Worm (Caenorhabditis elegans) whole organism, L2 larva: ENCODE measurements around the gene srz-18.

Experiments used
- C34F6.9 ChIP-seq: fragments of 150-350 bp; optimal IDR thresholded peaks from 2 replicates; lab custom pipeline; 2014; ENCODE audit warnings: missing biosample characterization, missing genetic modification characterization
- F13H6.1 ChIP-seq: sonication (generic microtip); optimal IDR thresholded peaks from 2 replicates; lab custom pipeline; 2016; ENCODE audit warnings: missing genetic modification characterization, missing compliant biosample characterization
- R02D3.7 ChIP-seq: fragments of 150-350 bp; optimal IDR thresholded peaks from 2 replicates; lab custom pipeline; 2014; ENCODE audit warnings: missing biosample characterization, missing genetic modification characterization
- Y55F3AM.14 ChIP-seq: fragments of 200-800 bp; sonication (Bioruptor generic); optimal IDR thresholded peaks from 2 replicates; lab custom pipeline; 2018; ENCODE audit warnings: mild to moderate bottlenecking, missing genetic modification characterization, missing compliant biosample characterization
- alr-1 ChIP-seq: fragments of 150-350 bp; optimal IDR thresholded peaks from 2 replicates; lab custom pipeline; 2014; ENCODE audit warnings: missing biosample characterization, missing genetic modification characterization
- aly-2 ChIP-seq: fragments of 150-350 bp; optimal IDR thresholded peaks from 2 replicates; lab custom pipeline; 2014; ENCODE audit warnings: missing biosample characterization, missing genetic modification characterization
- blmp-1 ChIP-seq: sonication (generic microtip); optimal IDR thresholded peaks from 2 replicates; lab custom pipeline; 2017; ENCODE audit warnings: missing genetic modification characterization, mild to moderate bottlenecking, missing compliant biosample characterization, antibody characterized with exemption, moderate library complexity; ENCODE audit not compliant: insufficient read depth
- ceh-16 ChIP-seq: fragments of 150-350 bp; optimal IDR thresholded peaks from 2 replicates; lab custom pipeline; 2014; ENCODE audit warnings: missing biosample characterization, missing genetic modification characterization
- ceh-82 ChIP-seq: fragments of 150-350 bp; optimal IDR thresholded peaks from 2 replicates; lab custom pipeline; 2014; ENCODE audit warnings: missing biosample characterization, missing genetic modification characterization
- crh-2 ChIP-seq: sonication (generic microtip); optimal IDR thresholded peaks from 2 replicates; lab custom pipeline; 2017; ENCODE audit warnings: missing biosample characterization, missing genetic modification characterization
- dmd-4 ChIP-seq: sonication (generic microtip); optimal IDR thresholded peaks from 2 replicates; lab custom pipeline; 2017; ENCODE audit warnings: missing biosample characterization, missing genetic modification characterization
- egl-27 ChIP-seq: sonication (generic microtip); optimal IDR thresholded peaks from 3 replicates; lab custom pipeline; 2017; ENCODE audit warnings: missing biosample characterization, missing genetic modification reagents, missing genetic modification characterization
- elt-1 ChIP-seq: fragments of 150-350 bp; optimal IDR thresholded peaks from 2 replicates; lab custom pipeline; 2014; ENCODE audit warnings: missing biosample characterization, missing genetic modification characterization
- elt-3 ChIP-seq: sonication (generic microtip); optimal IDR thresholded peaks from 2 replicates; lab custom pipeline; 2017; ENCODE audit warnings: missing biosample characterization, missing genetic modification characterization
- fos-1 ChIP-seq: fragments of 150-350 bp; optimal IDR thresholded peaks from 2 replicates; lab custom pipeline; 2014; ENCODE audit warnings: missing biosample characterization, missing genetic modification characterization
- gmeb-1 ChIP-seq: fragments of 150-350 bp; optimal IDR thresholded peaks from 2 replicates; lab custom pipeline; 2014; ENCODE audit warnings: missing biosample characterization, missing genetic modification characterization
- lin-11 ChIP-seq: fragments of 150-350 bp; sonication (generic microtip); optimal IDR thresholded peaks from 2 replicates; lab custom pipeline; 2014; ENCODE audit warnings: missing biosample characterization, missing genetic modification characterization, inconsistent platforms, mixed read lengths
- lin-13 ChIP-seq: fragments of 150-350 bp; optimal IDR thresholded peaks from 2 replicates; lab custom pipeline; 2014; ENCODE audit warnings: missing biosample characterization, missing genetic modification reagents, missing genetic modification characterization
- lin-39 ChIP-seq: fragments of 150-350 bp; optimal IDR thresholded peaks from 2 replicates; lab custom pipeline; 2014; ENCODE audit warnings: missing biosample characterization, missing genetic modification reagents, missing genetic modification characterization
- lsy-2 ChIP-seq, 2 experiments: fragments of 150-350 bp in 1 of 2; sonication (generic microtip) in 1 of 2; optimal IDR thresholded peaks; 2 replicates each; lab custom pipeline; 2014 to 2017; ENCODE audit warnings: missing biosample characterization in 2 of 2, missing genetic modification characterization in 2 of 2
- mab-5 ChIP-seq: fragments of 150-350 bp; optimal IDR thresholded peaks from 2 replicates; lab custom pipeline; 2014; ENCODE audit warnings: missing biosample characterization, missing genetic modification characterization
- mbf-1 ChIP-seq: sonication (generic microtip); optimal IDR thresholded peaks from 2 replicates; lab custom pipeline; 2017; ENCODE audit warnings: missing biosample characterization, missing genetic modification characterization
- mdl-1 ChIP-seq, 2 experiments: fragments of 150-350 bp in 1 of 2; sonication (generic microtip) in 1 of 2; optimal IDR thresholded peaks; 2 replicates each; lab custom pipeline; 2017; ENCODE audit warnings: missing biosample characterization in 2 of 2, missing genetic modification characterization in 2 of 2
- nhr-10 ChIP-seq: sonication (generic microtip); optimal IDR thresholded peaks from 2 replicates; lab custom pipeline; 2017; ENCODE audit warnings: missing biosample characterization, missing genetic modification characterization
- nhr-11 ChIP-seq: fragments of 150-350 bp; optimal IDR thresholded peaks from 2 replicates; lab custom pipeline; 2014; ENCODE audit warnings: missing biosample characterization, missing genetic modification characterization
- nhr-12 ChIP-seq: fragments of 150-350 bp; optimal IDR thresholded peaks from 2 replicates; lab custom pipeline; 2014; ENCODE audit warnings: missing biosample characterization, missing genetic modification characterization
- nhr-129 ChIP-seq: fragments of 150-350 bp; optimal IDR thresholded peaks from 2 replicates; lab custom pipeline; 2014; ENCODE audit warnings: missing biosample characterization, missing genetic modification characterization
- nhr-21 ChIP-seq: fragments of 150-350 bp; optimal IDR thresholded peaks from 2 replicates; lab custom pipeline; 2014; ENCODE audit warnings: missing biosample characterization, missing genetic modification characterization
- nhr-23 ChIP-seq: fragments of 150-350 bp; optimal IDR thresholded peaks from 2 replicates; lab custom pipeline; 2014; ENCODE audit warnings: missing biosample characterization, missing genetic modification reagents, missing genetic modification characterization
- nhr-237 ChIP-seq: fragments of 150-350 bp; optimal IDR thresholded peaks from 2 replicates; lab custom pipeline; 2014; ENCODE audit warnings: missing biosample characterization, missing genetic modification characterization
- nhr-25 ChIP-seq: fragments of 150-350 bp; sonication (generic microtip); optimal IDR thresholded peaks from 3 replicates; lab custom pipeline; 2014; ENCODE audit warnings: missing biosample characterization, missing genetic modification characterization
- nhr-6 ChIP-seq: fragments of 150-350 bp; optimal IDR thresholded peaks from 2 replicates; lab custom pipeline; 2014; ENCODE audit warnings: missing biosample characterization, missing genetic modification characterization
- peb-1 ChIP-seq: fragments of 150-350 bp; optimal IDR thresholded peaks from 2 replicates; lab custom pipeline; 2014; ENCODE audit warnings: missing biosample characterization, missing genetic modification characterization
- sem-4 ChIP-seq: fragments of 150-350 bp; optimal IDR thresholded peaks from 2 replicates; lab custom pipeline; 2014; ENCODE audit warnings: missing biosample characterization, missing genetic modification reagents, missing genetic modification characterization
- skn-1 ChIP-seq: sonication (generic microtip); optimal IDR thresholded peaks from 2 replicates; lab custom pipeline; 2017; ENCODE audit warnings: missing biosample characterization, missing genetic modification characterization
- sma-3 ChIP-seq: sonication (generic microtip); optimal IDR thresholded peaks from 2 replicates; lab custom pipeline; 2016; ENCODE audit warnings: missing genetic modification reagents, missing genetic modification characterization, missing compliant biosample characterization
- sma-9 ChIP-seq, 2 experiments: fragments of 150-350 bp in 1 of 2; sonication (generic microtip) in 1 of 2; optimal IDR thresholded peaks; 2 replicates each; lab custom pipeline; 2014 to 2016; ENCODE audit warnings: missing genetic modification characterization in 2 of 2, mild to moderate bottlenecking in 1 of 2, missing biosample characterization in 1 of 2, missing compliant biosample characterization in 1 of 2, missing genetic modification reagents in 1 of 2, moderate library complexity in 1 of 2
- snpc-4 ChIP-seq: fragments of 150-350 bp; optimal IDR thresholded peaks from 2 replicates; lab custom pipeline; 2014; ENCODE audit warnings: missing biosample characterization, missing genetic modification characterization
- unc-39 ChIP-seq: fragments of 150-350 bp; optimal IDR thresholded peaks from 2 replicates; lab custom pipeline; 2014; ENCODE audit warnings: missing biosample characterization, missing genetic modification characterization
- unc-55 ChIP-seq: fragments of 150-350 bp; sonication (generic microtip); optimal IDR thresholded peaks from 3 replicates; lab custom pipeline; 2014; ENCODE audit warnings: missing biosample characterization, missing genetic modification reagents, missing genetic modification characterization
- zag-1 ChIP-seq: fragments of 150-350 bp; optimal IDR thresholded peaks from 2 replicates; lab custom pipeline; 2014; ENCODE audit warnings: missing biosample characterization, missing genetic modification characterization
- ztf-1 ChIP-seq: fragments of 200-800 bp; sonication (Bioruptor generic); conservative IDR thresholded peaks from 2 replicates; pipeline ENCODE4 v1.3.6; 2022; ENCODE audit warnings: missing genetic modification characterization, missing compliant biosample characterization
- ztf-11 ChIP-seq: sonication (generic microtip); optimal IDR thresholded peaks from 2 replicates; lab custom pipeline; 2017; ENCODE audit warnings: missing biosample characterization, missing genetic modification characterization
- ztf-4 ChIP-seq: fragments of 150-350 bp; optimal IDR thresholded peaks from 2 replicates; lab custom pipeline; 2014; ENCODE audit warnings: missing biosample characterization, missing genetic modification characterization

Gene srz-18

DNA sequence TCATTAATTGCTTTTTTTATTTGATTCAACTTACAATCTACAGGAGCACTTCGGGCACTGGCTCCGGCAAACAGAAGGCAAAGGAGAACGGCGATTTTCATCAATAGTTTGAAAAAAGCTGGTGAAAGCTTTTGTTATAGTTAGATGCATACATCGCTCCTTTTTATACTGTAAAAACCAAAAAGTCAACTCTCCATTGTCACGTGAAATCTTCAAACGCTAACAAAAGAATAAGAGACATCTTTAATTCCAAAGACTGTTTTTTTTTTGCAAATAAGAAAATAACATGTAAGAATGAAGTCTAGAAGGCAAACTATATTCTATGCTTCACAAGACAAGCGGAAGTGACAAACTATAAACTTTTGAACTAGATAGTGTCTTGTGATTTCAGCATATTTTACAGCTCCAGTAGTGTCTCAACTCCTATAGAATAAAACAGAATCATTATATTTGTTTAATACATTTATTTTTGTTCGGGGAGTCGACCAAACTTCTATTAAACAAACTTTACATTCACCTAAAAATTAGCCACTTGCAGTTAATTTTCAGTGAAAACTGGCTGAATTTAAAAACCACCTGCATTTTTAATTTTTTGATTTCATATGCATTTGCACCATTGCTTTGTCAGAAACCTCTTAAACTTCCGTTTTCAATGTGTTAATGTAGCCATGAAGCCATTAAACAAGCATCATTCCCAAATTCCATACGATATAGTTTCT lies at the start of gene srz-18, which contains the start of gene F46B3.9:
TSS of gene srz-18 (plus strand) at position 669 of the 719 bp plus-strand sequence.
TSS of gene F46B3.9 (minus strand) at position 101 of the 719 bp plus-strand sequence.
- no peak for TF ChIP-seq fos-1 (tag; lab: Kevin White, UChicago)
- no peak for TF ChIP-seq nhr-21 (tag; lab: Kevin White, UChicago)
- TF ChIP-seq Y55F3AM.14 (GFP tag; lab: Kevin White, UChicago): no peak
- no peak for TF ChIP-seq nhr-25 (tag; lab: Kevin White, UChicago)
- TF ChIP-seq alr-1 (tag; lab: Kevin White, UChicago): no peak
- no peak for TF ChIP-seq lin-11
- TF ChIP-seq R02D3.7: no peak
- TF ChIP-seq C34F6.9 (tag; lab: Kevin White, UChicago): no peak
- no peak for TF ChIP-seq mdl-1 (tag; optimal IDR thresholded peaks at IDR 0.05; lab: Kevin White, UChicago)
- no peak for TF ChIP-seq ceh-16
- TF ChIP-seq aly-2 (tag; lab: Kevin White, UChicago): no peak
- no peak for TF ChIP-seq sma-3 (GFP tag; lab: Kevin White, UChicago)
- TF ChIP-seq nhr-129 (tag; lab: Kevin White, UChicago): no peak
- TF ChIP-seq ceh-82 (tag; lab: Kevin White, UChicago): no peak
- TF ChIP-seq sem-4 (tag; lab: Kevin White, UChicago): no peak
- TF ChIP-seq skn-1 (tag; lab: Kevin White, UChicago): no peak
- TF ChIP-seq nhr-23: no peak

DNA sequence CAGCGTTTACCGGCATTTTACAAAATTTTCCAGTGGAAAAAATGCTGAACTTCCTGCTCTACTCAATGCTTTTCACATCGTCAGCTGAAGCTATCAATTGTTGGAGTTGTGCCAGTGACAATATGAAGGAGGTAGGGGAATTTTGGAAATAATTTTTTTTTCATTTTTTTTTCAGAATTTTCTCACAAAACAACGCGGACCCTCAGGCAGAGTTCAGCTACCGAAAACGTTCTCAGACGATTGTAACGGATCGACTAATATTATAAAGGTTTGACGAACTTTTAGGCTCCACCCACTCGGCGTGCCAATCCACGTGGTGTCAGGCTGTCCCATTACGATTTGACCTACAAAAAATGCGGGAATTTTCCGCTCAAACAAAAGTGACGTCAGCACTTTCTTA lies 47.0 kb upstream of the srz-18 start, which contains the start of gene F26F2.8:
TSS of gene F26F2.8 (plus strand) at position 13 of the 400 bp plus-strand sequence.
- TF ChIP-seq egl-27: no peak
- no peak for TF ChIP-seq nhr-11 (tag; lab: Kevin White, UChicago)
- no peak for TF ChIP-seq elt-3 (tag; lab: Kevin White, UChicago)
- no peak for TF ChIP-seq zag-1 (tag; lab: Kevin White, UChicago)
- TF ChIP-seq fos-1 (tag; lab: Kevin White, UChicago): no peak
- TF ChIP-seq unc-39: no peak
- TF ChIP-seq mdl-1 (tag; optimal IDR thresholded peaks at IDR 0.05; lab: Kevin White, UChicago): no peak
- no peak for TF ChIP-seq mab-5 (tag; lab: Kevin White, UChicago)
- no peak for TF ChIP-seq aly-2 (tag; lab: Kevin White, UChicago)
- no peak for TF ChIP-seq gmeb-1 (tag; lab: Kevin White, UChicago)

DNA sequence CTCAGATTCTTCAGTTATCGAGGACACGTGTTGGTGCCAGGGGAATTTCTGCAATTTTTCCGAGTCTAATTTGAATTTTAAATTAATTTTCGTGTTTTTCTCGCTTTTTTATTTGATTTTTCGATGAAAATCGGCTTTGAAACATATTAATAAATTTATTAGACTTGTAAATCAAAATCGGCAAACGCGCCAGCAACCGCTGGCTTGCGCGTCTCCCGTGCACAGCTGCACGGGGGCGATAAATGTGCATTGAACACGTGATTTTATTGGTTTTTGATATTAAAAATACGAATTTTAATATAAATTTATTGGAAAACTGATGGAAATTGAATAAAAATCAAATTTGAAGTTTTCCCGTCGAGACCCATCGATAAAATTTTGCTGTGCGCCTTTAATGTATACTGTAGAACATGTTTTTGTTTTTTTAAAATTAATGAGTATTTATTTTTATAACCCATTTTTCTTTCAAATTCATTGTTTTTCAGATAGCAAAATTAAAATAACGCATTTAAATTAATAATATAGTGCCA lies 45.9 kb upstream of the srz-18 start, which contains the start of gene F26F2.7:
TSS of gene F26F2.7 (plus strand) at position 480 of the 530 bp plus-strand sequence.
- TF ChIP-seq aly-2 (tag; lab: Kevin White, UChicago) (no peak), nhr-129 (tag; lab: Kevin White, UChicago) (no peak), lin-13 (GFP tag; lab: Kevin White, UChicago) (peak; percentile 85), zag-1 (tag; lab: Kevin White, UChicago) (peak; percentile 34), nhr-25 (tag; lab: Kevin White, UChicago) (no peak), nhr-6 (no peak), unc-39 (no peak), lin-11 (peak; percentile 75), fos-1 (tag; lab: Kevin White, UChicago) (peak; percentile 45), alr-1 (tag; lab: Kevin White, UChicago) (no peak), nhr-237 (tag; lab: Kevin White, UChicago) (no peak), nhr-12 (tag; lab: Kevin White, UChicago) (no peak), mbf-1 (tag; lab: Kevin White, UChicago) (no peak), nhr-10 (tag; lab: Kevin White, UChicago) (no peak), gmeb-1 (tag; lab: Kevin White, UChicago) (peak; percentile 80), crh-2 (peak; percentile 88), skn-1 (tag; lab: Kevin White, UChicago) (no peak), ztf-11 (tag; lab: Kevin White, UChicago) (no peak), nhr-11 (tag; lab: Kevin White, UChicago) (no peak), mab-5 (tag; lab: Kevin White, UChicago) (peak; percentile 61), snpc-4 (tag; lab: Kevin White, UChicago) (peak; percentile 43), peb-1 (tag; lab: Kevin White, UChicago) (no peak), C34F6.9 (tag; lab: Kevin White, UChicago) (peak; percentile 94), dmd-4 (tag; lab: Kevin White, UChicago) (peak; percentile 29), unc-55 (GFP tag; lab: Kevin White, UChicago) (peak; percentile 75), elt-1 (no peak), sma-9 (GFP tag; optimal IDR thresholded peaks at IDR 0.05; lab: Kevin White, UChicago) (no peak), sma-9 (tag; optimal IDR thresholded peaks at IDR 0.05; lab: Kevin White, UChicago) (no peak), lin-39 (tag; lab: Kevin White, UChicago) (no peak), lsy-2 (tag; optimal IDR thresholded peaks at IDR 0.05; lab: Kevin White, UChicago) (peak; percentile 82 to 93), egl-27 (peak; percentile 21), F13H6.1 (tag; lab: Kevin White, UChicago) (peak; percentile 68), ceh-16 (no peak), ztf-1 (GFP tag; lab: Robert Waterston, UW) (no peak), blmp-1 (no peak), Y55F3AM.14 (GFP tag; lab: Kevin White, UChicago) (no peak), ztf-4 (tag; lab: Kevin White, UChicago) (peak; percentile 61), sma-3 (GFP tag; lab: Kevin White, UChicago) (peak; percentile 80), nhr-23 (no peak), mdl-1 (tag; optimal IDR thresholded peaks at IDR 0.05; lab: Kevin White, UChicago) (peak; percentile 30 to 45)
